Fruit fly (Drosophila melanogaster): ENCODE data around the gene CG33298.

Gene CG33298

DNA sequence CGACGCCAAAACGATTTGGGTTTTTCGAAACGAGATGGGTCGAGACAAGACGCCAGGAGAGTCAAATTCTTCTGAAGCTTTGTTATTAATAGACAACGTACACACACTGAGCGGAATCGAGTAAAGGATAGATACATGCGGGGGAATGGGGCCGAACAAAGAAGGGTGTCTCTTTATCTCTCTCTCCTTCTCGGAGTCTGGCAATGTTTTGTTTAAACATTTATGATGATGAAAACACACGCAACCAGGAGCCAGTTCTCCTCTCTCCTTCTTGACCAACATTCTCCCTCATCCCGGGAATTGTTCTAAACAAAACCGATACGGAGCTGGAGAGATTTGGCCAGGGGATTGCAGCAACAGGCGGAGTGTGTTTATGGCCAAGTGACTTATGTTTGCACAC lies 62.6 kb downstream of the CG33298 start:
- no peak for TF ChIP-seq psq (optimal IDR thresholded peaks at IDR 0.05)
- no peak for TF ChIP-seq usp (GFP tag; optimal IDR thresholded peaks at IDR 0.05)

DNA sequence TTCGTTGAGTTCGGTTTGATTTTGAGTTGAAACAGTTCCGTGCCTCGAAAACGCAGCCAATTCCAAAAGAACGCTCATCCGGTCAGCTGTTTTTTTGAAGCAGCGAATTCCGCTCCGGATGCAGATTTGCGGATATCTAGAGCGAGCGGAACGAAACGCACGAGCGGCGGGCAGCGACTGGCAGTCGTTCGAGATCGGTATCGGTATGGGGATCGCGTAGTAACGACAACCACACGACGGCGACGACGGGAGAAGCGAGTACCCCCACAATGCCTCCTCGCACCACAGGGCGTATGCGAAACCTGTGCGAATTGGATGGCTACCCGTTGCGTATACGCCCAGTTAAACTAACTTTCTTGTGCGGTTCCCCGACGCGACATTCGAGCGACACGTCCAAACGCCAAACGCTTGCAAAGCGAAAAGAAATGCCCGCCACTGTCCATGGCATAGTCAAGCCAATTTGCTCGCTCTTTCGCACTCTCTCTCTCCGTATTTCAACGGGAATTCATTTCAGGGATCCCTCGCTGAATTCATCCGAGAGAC lies 64.8 kb downstream of the CG33298 start:
- TF ChIP-seq usp (GFP tag; optimal IDR thresholded peaks at IDR 0.05) (no peak), pan (optimal IDR thresholded peaks at IDR 0.05) (no peak), EcR (GFP tag; optimal IDR thresholded peaks at IDR 0.05) (no peak), psq (optimal IDR thresholded peaks at IDR 0.05) (no peak), CG8478 (optimal IDR thresholded peaks at IDR 0.05) (no peak), Dll (optimal IDR thresholded peaks at IDR 0.05) (no peak)

DNA sequence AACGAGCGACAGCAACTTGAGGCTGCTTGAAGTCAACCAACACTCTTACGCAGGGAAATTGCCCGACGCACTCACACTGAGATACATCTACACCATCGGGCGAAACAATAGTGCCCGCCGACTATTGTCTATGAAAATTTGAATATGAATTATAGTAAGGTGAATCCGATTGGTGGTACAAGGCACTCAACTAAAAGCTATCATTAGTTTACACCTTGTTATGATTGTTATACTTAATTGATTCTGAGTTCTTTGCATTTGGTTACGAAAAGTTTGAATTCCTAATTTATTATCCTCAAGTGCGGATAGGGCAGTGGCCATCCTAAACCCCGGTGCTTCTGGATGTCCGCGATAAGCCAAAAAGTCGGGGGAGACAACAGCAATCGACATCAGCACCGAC lies 67.4 kb downstream of the CG33298 start:
- TF ChIP-seq EcR (GFP tag; optimal IDR thresholded peaks at IDR 0.05) (no peak), CG8478 (optimal IDR thresholded peaks at IDR 0.05) (no peak), usp (GFP tag; optimal IDR thresholded peaks at IDR 0.05) (no peak), psq (optimal IDR thresholded peaks at IDR 0.05) (no peak), pan (optimal IDR thresholded peaks at IDR 0.05) (no peak), Dll (optimal IDR thresholded peaks at IDR 0.05) (no peak)

DNA sequence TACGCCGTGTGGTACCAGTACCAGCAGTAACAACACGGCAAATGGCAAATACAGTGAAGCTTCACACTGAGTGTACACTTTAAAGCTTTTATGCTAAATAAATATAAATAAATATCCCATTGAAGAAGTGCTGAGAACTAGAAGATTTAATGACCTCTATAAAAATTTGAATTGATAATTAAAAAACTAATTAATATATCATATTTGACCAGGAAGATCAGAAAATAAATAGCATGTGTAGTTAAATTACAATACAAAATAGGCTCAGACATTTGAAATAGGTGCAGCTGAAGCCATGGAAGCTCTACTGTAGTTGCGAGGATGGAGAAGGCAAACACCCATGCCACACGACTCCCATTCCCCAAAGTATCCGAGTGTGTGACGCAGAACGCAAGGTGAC lies 69.3 kb downstream of the CG33298 start:
- TF ChIP-seq EcR (GFP tag; optimal IDR thresholded peaks at IDR 0.05) (no peak), pan (optimal IDR thresholded peaks at IDR 0.05) (no peak), usp (GFP tag; optimal IDR thresholded peaks at IDR 0.05) (no peak), Dll (optimal IDR thresholded peaks at IDR 0.05) (no peak), psq (optimal IDR thresholded peaks at IDR 0.05) (no peak), CG8478 (optimal IDR thresholded peaks at IDR 0.05) (no peak)

DNA sequence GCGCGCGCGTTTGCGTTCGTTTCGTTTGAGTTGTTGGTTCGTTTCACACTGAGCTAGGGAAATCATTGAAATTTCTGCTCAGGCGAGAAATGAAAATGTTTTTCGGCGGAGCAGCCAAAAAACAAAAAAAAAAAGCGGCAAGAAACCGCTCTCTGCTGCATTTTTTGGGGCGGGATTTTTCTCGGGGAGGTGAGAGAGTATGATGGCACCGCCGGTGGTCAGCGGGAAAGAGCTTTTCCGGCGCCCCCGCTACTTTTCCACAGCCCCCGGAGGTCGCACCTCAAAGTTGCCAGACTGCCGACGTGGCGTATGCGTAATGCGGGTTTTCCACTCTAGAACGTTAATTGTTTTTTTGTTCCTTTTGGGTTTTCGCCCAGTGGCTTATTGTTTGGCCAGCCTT lies 70.1 kb downstream of the CG33298 start, which contains the start of gene CG46468:
Gene CG46468, minus strand, starts transcription at position 52 of the 400 bp plus-strand sequence.
- TF ChIP-seq Dll (optimal IDR thresholded peaks at IDR 0.05) (no peak), usp (GFP tag; optimal IDR thresholded peaks at IDR 0.05) (no peak), CG8478 (optimal IDR thresholded peaks at IDR 0.05) (no peak), pan (optimal IDR thresholded peaks at IDR 0.05) (no peak), psq (optimal IDR thresholded peaks at IDR 0.05) (no peak), EcR (GFP tag; optimal IDR thresholded peaks at IDR 0.05) (no peak)

DNA sequence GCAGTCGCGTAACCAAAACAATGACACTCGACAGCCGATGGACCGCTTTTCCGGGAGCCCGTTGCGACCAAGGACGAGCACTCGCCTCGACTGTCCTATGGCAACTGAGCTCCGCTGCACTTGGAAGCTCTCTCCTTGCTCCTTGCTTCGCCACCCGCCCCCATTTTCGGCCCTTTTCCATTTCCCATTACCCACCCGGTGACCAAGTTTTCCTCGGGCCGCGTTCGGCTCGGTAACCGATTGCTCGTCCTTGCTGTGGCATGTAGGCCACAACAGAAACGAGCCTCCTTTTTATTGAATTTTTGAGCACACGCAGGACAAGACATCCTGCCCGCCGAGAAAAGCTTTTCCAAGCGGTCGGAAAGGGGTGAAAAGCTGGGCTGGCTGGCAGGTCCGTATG lies 71.4 kb downstream of the CG33298 start, which contains the start of gene jp:
Gene jp, minus strand, starts transcription at position 95 of the 400 bp plus-strand sequence.
- no peak for TF ChIP-seq pan (optimal IDR thresholded peaks at IDR 0.05)
- TF ChIP-seq usp (GFP tag; optimal IDR thresholded peaks at IDR 0.05), result no peak
- no peak for TF ChIP-seq EcR (GFP tag; optimal IDR thresholded peaks at IDR 0.05)
- TF ChIP-seq CG8478 (optimal IDR thresholded peaks at IDR 0.05), result no peak
- TF ChIP-seq Dll (optimal IDR thresholded peaks at IDR 0.05), result no peak
- TF ChIP-seq psq (optimal IDR thresholded peaks at IDR 0.05), result no peak

DNA sequence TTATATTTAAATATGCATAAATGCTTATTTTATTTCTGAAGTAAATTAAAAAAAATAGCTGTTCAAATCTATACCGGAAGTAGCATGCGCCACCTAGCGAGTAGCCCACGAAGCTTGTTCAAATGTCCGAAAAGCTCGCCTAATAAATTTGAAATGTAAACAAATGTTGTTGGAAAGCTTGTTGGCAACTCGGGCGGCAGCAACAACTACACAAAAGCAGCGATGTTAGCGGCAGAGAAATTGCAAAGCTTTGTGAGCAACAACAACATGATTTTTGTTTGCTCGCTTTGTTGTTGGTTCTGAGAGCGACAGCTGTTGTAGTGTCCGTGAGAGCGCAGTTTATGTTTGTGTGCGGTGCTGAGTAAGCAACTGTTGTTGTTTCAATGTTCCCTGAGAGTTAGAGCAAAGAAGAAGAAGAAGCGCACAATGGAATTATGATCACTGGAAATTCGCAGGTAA lies 72.2 kb downstream of the CG33298 start:
- TF ChIP-seq psq (optimal IDR thresholded peaks at IDR 0.05), result no peak
- no peak for TF ChIP-seq pan (optimal IDR thresholded peaks at IDR 0.05)
- no peak for TF ChIP-seq usp (GFP tag; optimal IDR thresholded peaks at IDR 0.05)
- TF ChIP-seq CG8478 (optimal IDR thresholded peaks at IDR 0.05), result no peak
- no peak for TF ChIP-seq EcR (GFP tag; optimal IDR thresholded peaks at IDR 0.05)
- TF ChIP-seq Dll (optimal IDR thresholded peaks at IDR 0.05), result no peak

DNA sequence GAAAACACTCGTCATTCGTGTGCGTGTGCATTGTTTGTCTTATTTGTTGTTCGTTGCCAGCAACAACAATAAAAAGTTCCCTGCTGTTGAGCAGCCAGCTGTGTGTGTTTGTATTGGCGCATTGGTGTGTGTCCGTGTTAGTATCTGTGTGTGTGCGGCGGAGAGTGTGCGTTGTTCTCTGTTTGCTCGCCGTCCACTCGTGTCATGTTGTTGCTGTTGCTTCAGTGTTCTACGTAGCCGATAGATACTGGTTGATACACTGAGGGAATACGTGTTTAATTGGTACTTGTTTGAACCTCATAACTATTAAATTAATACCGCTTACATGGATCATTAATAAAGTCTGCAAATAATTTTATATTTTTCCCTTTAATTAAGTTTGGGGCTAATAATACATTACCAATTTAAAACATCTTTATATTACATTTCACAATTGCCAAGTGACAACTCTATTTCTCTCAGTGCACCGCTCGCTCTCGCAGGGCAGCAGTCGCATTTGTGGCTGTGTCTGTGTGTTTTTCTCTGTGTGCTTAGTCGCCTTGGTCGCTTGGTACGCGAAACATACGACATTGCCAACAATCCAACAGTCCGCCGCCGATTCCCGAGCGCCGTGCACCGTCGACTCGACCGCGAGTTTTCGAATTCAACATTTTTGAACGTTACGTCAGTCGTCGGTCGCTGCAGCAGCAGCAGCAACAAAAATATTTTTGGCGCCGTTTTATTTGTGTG lies 73.2 kb downstream of the CG33298 start, which contains the start of gene brwl:
Gene brwl, plus strand, starts transcription at position 531 of the 729 bp plus-strand sequence.
- peak; percentile 11 for TF ChIP-seq Dll (optimal IDR thresholded peaks at IDR 0.05)
- TF ChIP-seq pan (optimal IDR thresholded peaks at IDR 0.05), result no peak

DNA sequence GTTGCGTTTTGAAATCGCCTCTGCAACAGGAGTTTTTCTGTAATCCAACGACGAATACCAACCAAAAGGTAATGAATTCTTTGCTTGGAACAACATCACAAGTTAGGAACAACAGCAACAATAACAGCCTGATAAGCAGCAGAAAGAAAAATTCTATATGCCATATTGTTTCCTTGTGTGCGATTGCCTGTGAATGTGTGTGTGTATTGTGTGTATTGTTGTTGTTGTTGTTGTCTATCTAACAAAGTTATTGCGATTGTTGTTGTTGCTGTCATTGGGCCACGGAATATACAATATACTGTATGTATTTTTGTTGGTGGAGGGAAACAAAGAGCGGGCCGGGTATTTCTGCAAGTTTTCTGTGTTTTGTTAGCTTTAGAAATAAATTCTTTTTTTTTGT lies 73.9 kb downstream of the CG33298 start:
- TF ChIP-seq CG8478 (optimal IDR thresholded peaks at IDR 0.05), result no peak
- no peak for TF ChIP-seq EcR (GFP tag; optimal IDR thresholded peaks at IDR 0.05)
- no peak for TF ChIP-seq usp (GFP tag; optimal IDR thresholded peaks at IDR 0.05)
- TF ChIP-seq psq (optimal IDR thresholded peaks at IDR 0.05), result no peak
- no peak for TF ChIP-seq Dll (optimal IDR thresholded peaks at IDR 0.05)
- TF ChIP-seq pan (optimal IDR thresholded peaks at IDR 0.05), result no peak

DNA sequence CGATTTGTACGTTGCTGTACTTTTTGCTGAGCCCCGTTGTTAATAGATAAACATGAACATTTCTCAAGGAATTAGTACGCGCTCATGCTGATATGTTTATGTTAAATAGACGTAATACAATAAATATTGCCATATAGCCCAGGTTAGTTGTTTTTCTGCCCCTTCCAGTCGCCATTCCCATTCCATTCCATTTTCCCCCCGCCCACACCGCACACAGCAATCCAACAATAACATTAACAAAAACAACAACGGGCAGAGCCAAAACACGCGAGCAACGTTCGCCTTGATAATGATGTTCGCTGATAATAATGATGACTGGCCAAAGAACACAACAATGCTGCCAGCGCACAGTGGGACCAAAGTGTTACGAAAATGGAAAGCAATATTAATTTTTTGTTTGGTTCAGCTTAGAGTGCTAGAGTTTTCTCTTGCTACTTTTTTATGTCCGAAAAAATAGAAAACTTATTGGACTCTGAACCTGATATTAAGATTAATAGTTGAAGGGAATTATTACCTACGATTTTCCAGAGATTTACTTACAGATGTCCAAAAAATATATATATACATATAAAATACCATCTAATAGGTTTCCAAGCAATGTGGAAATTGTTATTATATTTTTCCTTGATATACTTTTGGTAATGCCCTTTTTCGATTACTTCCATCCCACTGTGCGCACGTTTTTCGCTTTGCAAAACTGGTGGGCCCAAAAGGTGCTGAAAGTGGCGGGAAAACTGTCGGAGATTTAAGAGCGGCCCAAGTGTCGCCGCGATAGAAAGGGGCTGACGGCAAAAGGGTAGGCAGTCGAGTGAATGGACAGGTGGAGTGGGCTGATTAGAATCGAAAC lies 74.5 kb downstream of the CG33298 start:
- TF ChIP-seq usp (GFP tag; optimal IDR thresholded peaks at IDR 0.05) (no peak), CG8478 (optimal IDR thresholded peaks at IDR 0.05) (no peak), pan (optimal IDR thresholded peaks at IDR 0.05) (no peak), EcR (GFP tag; optimal IDR thresholded peaks at IDR 0.05) (no peak), Dll (optimal IDR thresholded peaks at IDR 0.05) (no peak), psq (optimal IDR thresholded peaks at IDR 0.05) (no peak)
